Worm (Caenorhabditis elegans): ENCODE results near the gene T19A5.3.

ce11 chrV:8936791-8937475 lies 6.9 kb downstream of the T19A5.3 start:
- TF ChIP-seq unc-120 (tag; optimal IDR thresholded peaks at IDR 0.05; ENCODE audit: poor library complexity, severe bottlenecking) (peak; percentile 4), blmp-1 (tag; optimal IDR thresholded peaks at IDR 0.05) (no peak), ceh-83 (GFP tag; optimal IDR thresholded peaks at IDR 0.05) (no peak), nhr-237 (tag; optimal IDR thresholded peaks at IDR 0.05) (no peak), ztf-11 (tag; optimal IDR thresholded peaks at IDR 0.05) (no peak), unc-62 (GFP tag; optimal IDR thresholded peaks at IDR 0.05) (peak; percentile 77), sptf-1 (tag; optimal IDR thresholded peaks at IDR 0.05) (no peak), elt-1 (tag; optimal IDR thresholded peaks at IDR 0.05; ENCODE audit: borderline replicate concordance, insufficient read depth) (no peak), nhr-12 (tag; optimal IDR thresholded peaks at IDR 0.05) (no peak), snpc-4 (tag; optimal IDR thresholded peaks at IDR 0.05) (no peak), mep-1 (tag; optimal IDR thresholded peaks at IDR 0.05) (no peak)

Measured in whole organism, mixed stage, embryonic.